Worm (Caenorhabditis elegans) whole organism, L3 larva: Measurements from ENCODE around the gene F23F1.4.

Source experiments
- ZK546.5 ChIP-seq: sonication (generic microtip); optimal IDR thresholded peaks from 2 replicates; lab custom pipeline; 2017; ENCODE audit warnings: missing biosample characterization, missing genetic modification characterization
- aly-2 ChIP-seq: fragments of 150-350 bp; optimal IDR thresholded peaks from 2 replicates; lab custom pipeline; 2014; ENCODE audit warnings: missing biosample characterization, missing genetic modification characterization
- ama-1 ChIP-seq: fragments of 150-350 bp; optimal IDR thresholded peaks from 2 replicates; lab custom pipeline; 2018
- lin-15B ChIP-seq: fragments of 150-350 bp; optimal IDR thresholded peaks from 2 replicates; lab custom pipeline; 2014; ENCODE audit warnings: missing biosample characterization, missing genetic modification characterization
- snpc-4 ChIP-seq: fragments of 150-350 bp; optimal IDR thresholded peaks from 2 replicates; lab custom pipeline; 2014; ENCODE audit warnings: missing biosample characterization, missing genetic modification characterization
- tbx-2 ChIP-seq: sonication (generic microtip); optimal IDR thresholded peaks from 2 replicates; lab custom pipeline; 2016; ENCODE audit warnings: mild to moderate bottlenecking, missing genetic modification characterization, missing compliant biosample characterization
- zag-1 ChIP-seq: fragments of 150-350 bp; optimal IDR thresholded peaks from 2 replicates; lab custom pipeline; 2014; ENCODE audit warnings: missing biosample characterization, missing genetic modification characterization
- ztf-11 ChIP-seq: fragments of 150-350 bp; optimal IDR thresholded peaks from 2 replicates; lab custom pipeline; 2014; ENCODE audit warnings: missing biosample characterization, missing genetic modification characterization

DNA sequence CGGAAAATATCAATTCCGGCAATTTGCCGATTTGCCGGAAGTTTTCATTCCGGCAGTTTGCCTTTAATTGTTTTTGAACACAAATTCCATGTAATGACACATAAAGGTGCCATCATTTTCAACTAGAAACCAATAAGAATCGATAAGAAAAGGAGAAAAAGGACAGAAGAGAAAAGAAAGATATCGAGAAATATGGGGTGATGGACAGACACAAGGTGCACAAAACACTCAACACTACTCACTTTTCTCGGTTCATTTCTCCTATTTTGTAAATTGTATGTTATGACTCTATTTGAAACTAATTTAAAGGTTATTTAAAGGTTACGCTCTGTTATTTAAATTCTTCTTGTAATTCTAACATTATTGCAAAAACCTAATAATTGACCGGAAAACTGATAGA lies 22.6 kb upstream of the F23F1.4 start:
- TF ChIP-seq ztf-11 (tag; lab: Kevin White, UChicago) (no peak), aly-2 (no peak), ama-1 (no peak), tbx-2 (tag; lab: Kevin White, UChicago) (no peak), ZK546.5 (tag; lab: Kevin White, UChicago) (no peak), zag-1 (tag; lab: Kevin White, UChicago) (no peak), snpc-4 (tag; lab: Kevin White, UChicago) (no peak), lin-15B (tag; lab: Kevin White, UChicago) (no peak)
